Worm (Caenorhabditis elegans): ENCODE measurements around the gene R11D1.1.

The R11D1.1 gene

DNA sequence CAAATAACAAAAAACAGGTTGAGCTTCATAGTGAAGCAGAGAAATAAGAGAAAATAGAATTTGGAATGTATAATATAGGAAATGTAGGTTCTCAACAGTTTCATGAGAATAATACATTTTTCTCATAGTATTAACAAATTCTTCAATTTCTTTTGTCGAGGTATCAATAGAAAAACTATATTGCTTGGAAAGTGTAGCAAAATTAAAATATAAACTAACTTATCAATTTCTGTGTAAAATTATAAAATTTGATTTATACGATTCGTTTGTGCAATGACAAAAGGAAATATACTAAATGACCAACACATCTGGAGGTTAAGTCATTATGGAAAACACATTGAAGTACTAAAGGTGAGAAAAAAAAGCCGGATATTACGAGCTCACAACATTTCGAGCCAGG is 42.6 kb upstream of the R11D1.1 start, which contains the start of gene W05B10.3:
Gene W05B10.3 (minus strand): TSS at position 101 of the 400 bp plus-strand sequence.
- TF ChIP-seq syd-9 (tag; optimal IDR thresholded peaks at IDR 0.05): no peak
- no peak for TF ChIP-seq madf-2 (tag; optimal IDR thresholded peaks at IDR 0.05)

DNA sequence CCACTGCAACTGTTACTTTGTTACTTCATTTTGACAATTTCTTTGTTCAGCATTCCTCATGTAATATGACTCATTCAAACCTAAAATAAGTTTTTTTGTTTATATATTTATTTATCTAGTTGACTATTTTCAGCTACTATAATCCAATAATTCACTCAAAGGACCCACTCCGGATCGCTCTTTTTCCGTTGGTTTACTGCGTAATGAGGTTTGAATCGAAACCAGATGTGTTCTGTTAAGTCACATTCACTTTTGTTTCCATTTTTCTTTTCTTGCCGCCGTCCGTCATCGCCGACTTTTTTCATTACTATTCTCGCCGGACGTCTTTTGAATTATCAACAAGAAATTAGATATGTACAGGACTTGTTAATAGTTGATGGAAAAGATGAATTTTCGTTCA is 40.8 kb upstream of the R11D1.1 start:
- TF ChIP-seq hlh-15 (tag; optimal IDR thresholded peaks at IDR 0.05) (no peak), ceh-48 (tag; optimal IDR thresholded peaks at IDR 0.05) (no peak), tbx-7 (tag; optimal IDR thresholded peaks at IDR 0.05) (no peak), sdc-2 (tag; optimal IDR thresholded peaks at IDR 0.05) (no peak), ref-2 (tag; optimal IDR thresholded peaks at IDR 0.05) (no peak), madf-2 (tag; optimal IDR thresholded peaks at IDR 0.05) (no peak), F13H6.1 (tag; optimal IDR thresholded peaks at IDR 0.05) (no peak), ceh-45 (GFP tag; IDR thresholded peaks at IDR 0.05) (no peak), nhr-11 (tag; optimal IDR thresholded peaks at IDR 0.05) (no peak), ceh-30 (tag; optimal IDR thresholded peaks at IDR 0.05) (no peak), elt-2 (tag; optimal IDR thresholded peaks at IDR 0.05) (no peak), unc-86 (tag; optimal IDR thresholded peaks at IDR 0.05) (no peak)

DNA sequence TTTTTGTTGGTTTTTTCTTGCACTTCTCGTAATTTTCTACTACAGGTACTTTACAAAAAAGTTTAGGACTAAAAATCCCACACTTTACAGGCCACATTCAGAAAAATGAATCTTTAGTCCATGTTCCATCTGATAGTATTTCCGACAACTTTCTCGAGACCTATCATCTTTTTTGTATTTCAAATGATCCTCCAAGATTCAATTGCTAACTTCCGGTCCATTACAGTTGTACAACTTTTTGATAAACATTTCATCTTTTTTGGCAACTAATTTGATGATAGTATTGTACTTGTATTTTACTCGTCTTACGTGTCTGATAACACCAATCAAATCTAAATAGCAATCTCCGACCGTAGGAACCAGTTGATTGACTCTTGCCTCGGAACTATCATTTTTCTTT is 36.8 kb upstream of the R11D1.1 start:
- TF ChIP-seq ceh-6 (GFP tag; optimal IDR thresholded peaks at IDR 0.05): no peak
- no peak for TF ChIP-seq pha-2 (tag; optimal IDR thresholded peaks at IDR 0.05)
- no peak for TF ChIP-seq ztf-16 (tag; optimal IDR thresholded peaks at IDR 0.05)
- TF ChIP-seq ref-2 (tag; optimal IDR thresholded peaks at IDR 0.05): no peak
- TF ChIP-seq pat-9 (tag; optimal IDR thresholded peaks at IDR 0.05): no peak
- TF ChIP-seq sox-4 (tag; optimal IDR thresholded peaks at IDR 0.05): no peak
- no peak for TF ChIP-seq odd-2 (tag; optimal IDR thresholded peaks at IDR 0.05)
- no peak for TF ChIP-seq elt-4 (tag; optimal IDR thresholded peaks at IDR 0.05)
- TF ChIP-seq unc-42 (tag; optimal IDR thresholded peaks at IDR 0.05): no peak

DNA sequence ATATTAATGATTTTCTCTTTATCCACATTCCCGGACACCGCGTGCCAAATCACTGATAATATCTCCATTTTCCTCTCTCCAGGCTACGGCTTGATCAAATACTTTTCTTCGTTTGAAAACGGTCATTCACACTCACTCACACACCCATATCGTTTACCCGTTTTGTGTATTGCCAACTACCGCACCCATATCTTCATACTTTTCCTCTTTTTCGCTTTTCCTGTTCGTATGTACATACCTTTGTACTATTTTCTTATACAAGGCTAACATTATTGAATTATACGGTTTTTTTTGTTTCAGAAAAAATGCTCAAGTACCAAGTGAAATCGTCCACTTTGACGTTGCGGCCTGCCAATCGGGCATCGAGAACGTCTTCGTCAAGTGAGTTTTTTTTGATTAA is 36.3 kb upstream of the R11D1.1 start, which contains the start of gene W05B10.4:
Gene W05B10.4 (plus strand): TSS at position 301 of the 400 bp plus-strand sequence.
- TF ChIP-seq che-1 (tag; optimal IDR thresholded peaks at IDR 0.05) (no peak), pax-1 (tag; optimal IDR thresholded peaks at IDR 0.05) (no peak), ets-4 (tag; optimal IDR thresholded peaks at IDR 0.05) (no peak), sdc-2 (tag; optimal IDR thresholded peaks at IDR 0.05) (no peak), pros-1 (tag; optimal IDR thresholded peaks at IDR 0.05) (no peak), ceh-2 (tag; optimal IDR thresholded peaks at IDR 0.05) (no peak), gmeb-2 (tag; optimal IDR thresholded peaks at IDR 0.05) (no peak), fax-1 (tag; optimal IDR thresholded peaks at IDR 0.05) (no peak), ceh-6 (GFP tag; optimal IDR thresholded peaks at IDR 0.05) (no peak), ceh-24 (tag; optimal IDR thresholded peaks at IDR 0.05) (no peak), mec-3 (tag; optimal IDR thresholded peaks at IDR 0.05; ENCODE audit: borderline replicate concordance) (no peak), ceh-34 (tag; optimal IDR thresholded peaks at IDR 0.05) (no peak), syd-9 (tag; optimal IDR thresholded peaks at IDR 0.05) (no peak), K02D7.2 (tag; optimal IDR thresholded peaks at IDR 0.05) (no peak), ttx-3 (tag; optimal IDR thresholded peaks at IDR 0.05) (no peak), lin-11 (tag; optimal IDR thresholded peaks at IDR 0.05) (no peak)

DNA sequence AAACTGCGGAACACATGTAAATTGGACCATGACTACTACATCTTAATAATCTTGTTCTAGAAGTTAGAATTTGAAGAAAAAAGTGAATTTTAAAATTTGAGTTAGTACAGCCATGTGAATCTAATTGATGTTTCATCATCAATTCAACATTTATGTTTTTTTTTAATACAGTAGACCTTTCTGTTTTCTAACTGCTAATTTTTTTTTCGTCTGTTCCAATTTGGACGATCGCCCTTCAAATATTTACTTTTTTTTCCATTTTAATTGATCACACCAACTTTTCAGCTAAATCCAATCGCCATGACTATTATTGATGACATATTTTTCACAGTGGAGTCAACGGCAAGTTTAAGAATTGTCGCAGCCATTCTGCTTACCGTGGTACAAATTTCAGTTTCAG is 33.6 kb upstream of the R11D1.1 start, which contains the start of gene srx-116:
Gene srx-116 (plus strand): TSS at position 301 of the 400 bp plus-strand sequence.
- TF ChIP-seq syd-9 (tag; optimal IDR thresholded peaks at IDR 0.05) (no peak), K09A11.1 (tag; optimal IDR thresholded peaks at IDR 0.05; ENCODE audit: insufficient read depth) (no peak), unc-3 (GFP tag; conservative IDR thresholded peaks at IDR 0.05) (no peak), unc-3 (tag; optimal IDR thresholded peaks at IDR 0.05) (no peak), lin-11 (tag; optimal IDR thresholded peaks at IDR 0.05) (no peak), nhr-11 (tag; optimal IDR thresholded peaks at IDR 0.05) (no peak), unc-86 (tag; optimal IDR thresholded peaks at IDR 0.05) (no peak), ref-2 (tag; optimal IDR thresholded peaks at IDR 0.05) (no peak), ama-1 (optimal IDR thresholded peaks at IDR 0.05) (no peak), fkh-6 (tag; optimal IDR thresholded peaks at IDR 0.05) (no peak), sox-2 (GFP tag; IDR thresholded peaks at IDR 0.05) (no peak), ceh-6 (GFP tag; optimal IDR thresholded peaks at IDR 0.05) (no peak), ceh-9 (tag; optimal IDR thresholded peaks at IDR 0.05) (no peak), hlh-15 (tag; optimal IDR thresholded peaks at IDR 0.05) (no peak), gmeb-2 (tag; optimal IDR thresholded peaks at IDR 0.05) (no peak), tbx-7 (tag; optimal IDR thresholded peaks at IDR 0.05) (no peak), ztf-16 (tag; optimal IDR thresholded peaks at IDR 0.05) (no peak), Y22D7AL.16 (tag; optimal IDR thresholded peaks at IDR 0.05) (no peak), dve-1 (tag; optimal IDR thresholded peaks at IDR 0.05) (no peak), nfya-1 (tag; optimal IDR thresholded peaks at IDR 0.05) (no peak)

Measured in whole organism, late embryonic.